Worm (Caenorhabditis elegans): Measurements from ENCODE around the gene C48B4.11.

Gene C48B4.11

DNA sequence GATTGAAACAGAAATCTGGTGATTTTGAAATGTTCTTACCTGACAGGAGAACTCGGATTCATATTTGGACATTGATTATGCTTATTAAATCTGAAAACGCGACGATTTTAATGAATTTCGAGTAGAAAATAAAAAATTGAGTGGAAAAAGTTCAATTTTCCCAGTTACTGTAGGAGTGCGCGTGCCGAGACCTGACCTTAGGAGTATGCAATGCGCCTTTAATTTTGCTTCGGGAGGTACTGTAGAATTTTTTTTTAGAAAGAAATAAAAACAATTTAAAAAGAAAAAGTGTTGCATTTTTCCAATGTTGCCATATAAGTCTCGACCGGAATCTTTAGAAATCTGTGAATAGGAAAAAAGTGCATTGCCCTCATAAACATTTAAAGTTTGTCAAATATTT is at the start of gene C48B4.11:
Gene C48B4.11 (minus strand): TSS at position 143 of the 400 bp plus-strand sequence.
- TF ChIP-seq unc-62 (GFP tag; optimal IDR thresholded peaks at IDR 0.05) (no peak), eor-1 (tag; optimal IDR thresholded peaks at IDR 0.05) (no peak), nhr-67 (tag; optimal IDR thresholded peaks at IDR 0.05) (no peak), jun-1 (tag; optimal IDR thresholded peaks at IDR 0.05) (no peak), skn-1 (tag; optimal IDR thresholded peaks at IDR 0.05) (no peak), sea-2 (GFP tag; optimal IDR thresholded peaks at IDR 0.05) (no peak)

DNA sequence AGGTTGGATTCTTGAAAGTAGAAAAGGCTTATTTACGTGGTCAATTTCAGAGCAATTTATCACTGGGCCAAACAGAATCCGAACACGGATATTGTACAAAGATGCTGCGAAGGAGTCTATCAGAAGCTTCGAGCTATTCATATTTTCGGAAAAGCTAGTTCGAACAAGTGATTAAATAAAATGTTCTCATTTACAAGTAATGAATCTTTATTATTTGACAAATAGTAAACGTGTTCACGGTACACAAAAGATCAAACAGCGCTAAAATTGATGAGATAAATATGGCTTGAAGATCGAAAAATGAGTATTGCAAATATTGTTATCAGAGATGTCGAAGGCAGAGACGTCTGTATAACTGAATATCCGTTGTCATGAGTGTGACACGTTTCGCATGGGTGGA is 49.2 kb upstream of the C48B4.11 start:
- no peak for TF ChIP-seq nhr-43 (tag; optimal IDR thresholded peaks at IDR 0.05; ENCODE audit: poor library complexity, severe bottlenecking)
- no peak for TF ChIP-seq fos-1 (tag; optimal IDR thresholded peaks at IDR 0.05)
- no peak for TF ChIP-seq lsy-12 (tag; optimal IDR thresholded peaks at IDR 0.05)
- no peak for TF ChIP-seq aly-2 (tag; optimal IDR thresholded peaks at IDR 0.05)
- TF ChIP-seq fkh-2 (tag; optimal IDR thresholded peaks at IDR 0.05) = no peak
- TF ChIP-seq elt-1 (tag; optimal IDR thresholded peaks at IDR 0.05) = no peak
- no peak for TF ChIP-seq pqm-1 (tag; optimal IDR thresholded peaks at IDR 0.05)
- no peak for TF ChIP-seq ZK546.5 (tag; optimal IDR thresholded peaks at IDR 0.05)
- TF ChIP-seq egl-27 (tag; optimal IDR thresholded peaks at IDR 0.05) = no peak
- no peak for TF ChIP-seq lin-15B (tag; optimal IDR thresholded peaks at IDR 0.05)
- TF ChIP-seq ceh-16 (tag; optimal IDR thresholded peaks at IDR 0.05) = no peak
- no peak for TF ChIP-seq ceh-82 (tag; optimal IDR thresholded peaks at IDR 0.05)
- TF ChIP-seq unc-39 (tag; optimal IDR thresholded peaks at IDR 0.05) = no peak

DNA sequence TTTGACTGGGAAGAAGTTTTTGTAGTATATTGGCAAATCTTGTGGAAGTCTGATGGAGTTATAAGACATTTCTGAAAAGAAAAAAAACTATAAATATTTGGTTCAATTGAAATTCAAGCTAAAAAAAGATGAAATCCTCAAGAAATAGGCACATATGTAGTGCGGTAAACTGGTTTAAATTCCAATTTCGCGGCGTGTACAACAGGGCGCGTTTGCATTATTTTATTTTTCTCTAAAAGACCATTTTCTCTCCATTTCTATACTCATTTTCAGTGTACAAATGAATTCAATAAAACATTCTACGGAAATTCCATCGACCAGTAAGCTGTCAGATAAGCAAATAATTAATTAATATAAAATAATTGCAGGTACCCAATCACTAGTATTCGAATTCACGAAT is 48.3 kb upstream of the C48B4.11 start, which contains the start of the genes pri-1 and F58A4.6:
Gene pri-1 (minus strand): TSS at position 71 of the 400 bp plus-strand sequence.
Gene F58A4.6 (plus strand): TSS at position 272 of the 400 bp plus-strand sequence.
- TF ChIP-seq ceh-16 (tag; optimal IDR thresholded peaks at IDR 0.05) = no peak
- no peak for TF ChIP-seq skn-1 (tag; optimal IDR thresholded peaks at IDR 0.05)
- TF ChIP-seq eor-1 (tag; optimal IDR thresholded peaks at IDR 0.05) = no peak
- TF ChIP-seq nhr-11 (tag; optimal IDR thresholded peaks at IDR 0.05) = no peak
- TF ChIP-seq fkh-2 (tag; optimal IDR thresholded peaks at IDR 0.05) = no peak
- no peak for TF ChIP-seq ceh-9 (tag; optimal IDR thresholded peaks at IDR 0.05)
- TF ChIP-seq nhr-23 (tag; optimal IDR thresholded peaks at IDR 0.05) = peak; percentile 43
- TF ChIP-seq nfya-1 (tag; optimal IDR thresholded peaks at IDR 0.05; ENCODE audit: insufficient read depth) = peak; percentile 45
- no peak for TF ChIP-seq ZK546.5 (tag; optimal IDR thresholded peaks at IDR 0.05)
- no peak for TF ChIP-seq R02D3.7 (tag; optimal IDR thresholded peaks at IDR 0.05)
- peak; percentile 2 for TF ChIP-seq nhr-25 (tag; optimal IDR thresholded peaks at IDR 0.05)
- no peak for TF ChIP-seq nhr-12 (tag; optimal IDR thresholded peaks at IDR 0.05)
- TF ChIP-seq nhr-237 (tag; optimal IDR thresholded peaks at IDR 0.05) = no peak
- no peak for TF ChIP-seq pha-4 (tag; optimal IDR thresholded peaks at IDR 0.05)
- peak; percentile 48 for TF ChIP-seq lin-15B (tag; optimal IDR thresholded peaks at IDR 0.05)

DNA sequence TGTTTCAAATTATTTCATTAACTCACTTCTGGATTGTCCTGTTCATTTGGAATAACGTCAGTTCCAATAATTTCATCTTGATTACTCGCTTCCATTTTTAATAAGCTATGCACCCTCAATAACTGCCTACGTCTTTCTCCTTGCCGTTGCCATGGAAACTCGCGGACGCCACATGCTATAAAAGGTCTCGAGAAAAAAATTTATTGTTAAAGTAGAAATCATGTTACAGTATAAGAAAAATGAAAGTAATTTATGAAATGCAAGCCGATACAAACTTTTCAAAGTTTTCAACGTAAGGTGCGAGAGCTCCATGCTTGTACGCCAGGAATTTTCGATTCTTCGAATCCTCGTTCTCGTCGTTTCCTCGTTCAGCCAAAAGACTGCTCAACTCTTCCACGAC is 46.2 kb upstream of the C48B4.11 start, which contains the start of gene bbs-4:
Gene bbs-4 (minus strand): TSS at position 101 of the 400 bp plus-strand sequence.
- TF ChIP-seq nhr-237 (tag; optimal IDR thresholded peaks at IDR 0.05) (no peak), ZK546.5 (tag; optimal IDR thresholded peaks at IDR 0.05) (no peak), hmg-11 (tag; optimal IDR thresholded peaks at IDR 0.05) (no peak), ceh-9 (tag; optimal IDR thresholded peaks at IDR 0.05) (no peak)

DNA sequence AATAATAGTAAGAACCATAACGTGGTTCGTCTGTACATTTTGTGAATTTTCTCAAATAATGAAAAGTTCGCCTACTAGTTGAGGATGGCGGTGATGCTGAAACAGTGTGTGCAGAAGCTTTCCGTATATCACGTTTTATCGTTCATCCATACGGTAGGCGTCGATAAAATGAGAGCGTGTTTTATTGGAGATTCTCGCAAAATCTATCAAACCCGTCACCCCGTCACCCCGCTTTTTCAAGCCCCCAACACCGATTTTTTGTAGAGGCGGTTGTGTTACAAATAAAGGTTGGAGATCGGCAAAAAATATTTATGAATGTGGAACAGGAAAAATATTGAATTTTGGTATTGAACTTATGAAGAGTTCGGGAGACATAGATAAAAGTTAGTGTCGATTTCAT is 42.7 kb upstream of the C48B4.11 start, which contains the start of gene clec-161:
Gene clec-161 (minus strand): TSS at position 101 of the 400 bp plus-strand sequence.
- no peak for TF ChIP-seq unc-62 (GFP tag; optimal IDR thresholded peaks at IDR 0.05)
- no peak for TF ChIP-seq nhr-237 (tag; optimal IDR thresholded peaks at IDR 0.05)
- TF ChIP-seq ceh-82 (tag; optimal IDR thresholded peaks at IDR 0.05) = no peak
- TF ChIP-seq aly-2 (tag; optimal IDR thresholded peaks at IDR 0.05) = no peak
- TF ChIP-seq R02D3.7 (tag; optimal IDR thresholded peaks at IDR 0.05) = no peak
- no peak for TF ChIP-seq nhr-28 (tag; optimal IDR thresholded peaks at IDR 0.05)
- no peak for TF ChIP-seq pqm-1 (tag; optimal IDR thresholded peaks at IDR 0.05)
- TF ChIP-seq jun-1 (tag; optimal IDR thresholded peaks at IDR 0.05) = no peak
- no peak for TF ChIP-seq pha-4 (tag; optimal IDR thresholded peaks at IDR 0.05)
- TF ChIP-seq ceh-9 (tag; optimal IDR thresholded peaks at IDR 0.05) = no peak
- TF ChIP-seq mml-1 (tag; optimal IDR thresholded peaks at IDR 0.05) = no peak
- no peak for TF ChIP-seq ama-1 (optimal IDR thresholded peaks at IDR 0.05)
- TF ChIP-seq ztf-4 (tag; optimal IDR thresholded peaks at IDR 0.05) = no peak
- no peak for TF ChIP-seq ceh-28 (tag; optimal IDR thresholded peaks at IDR 0.05)
- TF ChIP-seq lin-39 (tag; optimal IDR thresholded peaks at IDR 0.05) = no peak
- no peak for TF ChIP-seq nhr-23 (tag; optimal IDR thresholded peaks at IDR 0.05)
- no peak for TF ChIP-seq egl-5 (tag; optimal IDR thresholded peaks at IDR 0.05)

All from whole organism, L3 larva.